Worm (Caenorhabditis elegans) whole organism, mixed stage, embryonic: ENCODE results near the gene F07F6.1.

ENCODE experiments used
- ceh-83 ChIP-seq: fragments of 200-800 bp; sonication (Bioruptor generic); optimal IDR thresholded peaks from 2 replicates; lab custom pipeline; 2018; ENCODE audit warnings: mild to moderate bottlenecking, missing genetic modification characterization, missing compliant biosample characterization
- elt-3 ChIP-seq: fragments of 150-350 bp; optimal IDR thresholded peaks from 2 replicates; lab custom pipeline; 2014; ENCODE audit warnings: missing biosample characterization, missing genetic modification characterization
- flh-1 ChIP-seq: fragments of 200-800 bp; sonication (Bioruptor generic); optimal IDR thresholded peaks from 2 replicates; lab custom pipeline; 2018; ENCODE audit warnings: mild to moderate bottlenecking, missing genetic modification characterization, moderate library complexity, missing compliant biosample characterization
- lin-13 ChIP-seq: fragments of 150-350 bp; optimal IDR thresholded peaks from 2 replicates; lab custom pipeline; 2014; ENCODE audit warnings: missing biosample characterization, missing genetic modification characterization
- lsy-2 ChIP-seq: fragments of 150-350 bp; optimal IDR thresholded peaks from 2 replicates; lab custom pipeline; 2014; ENCODE audit warnings: missing biosample characterization, missing genetic modification characterization
- mep-1 ChIP-seq: fragments of 150-350 bp; optimal IDR thresholded peaks from 2 replicates; lab custom pipeline; 2017; ENCODE audit warnings: missing biosample characterization, missing genetic modification reagents, missing genetic modification characterization, inconsistent platforms
- nhr-12 ChIP-seq: fragments of 150-350 bp; optimal IDR thresholded peaks from 2 replicates; lab custom pipeline; 2014; ENCODE audit warnings: missing biosample characterization, missing genetic modification characterization
- nhr-237 ChIP-seq: fragments of 150-350 bp; optimal IDR thresholded peaks from 2 replicates; lab custom pipeline; 2014; ENCODE audit warnings: missing biosample characterization, missing genetic modification characterization
- nhr-28 ChIP-seq: fragments of 150-350 bp; optimal IDR thresholded peaks from 2 replicates; lab custom pipeline; 2014; ENCODE audit warnings: missing biosample characterization, missing genetic modification characterization
- snpc-4 ChIP-seq: fragments of 150-350 bp; optimal IDR thresholded peaks from 2 replicates; lab custom pipeline; 2014; ENCODE audit warnings: missing biosample characterization, missing genetic modification characterization
- unc-62 ChIP-seq: fragments of 150-350 bp; optimal IDR thresholded peaks from 2 replicates; lab custom pipeline; 2014; ENCODE audit warnings: missing biosample characterization, missing genetic modification reagents, missing genetic modification characterization

DNA sequence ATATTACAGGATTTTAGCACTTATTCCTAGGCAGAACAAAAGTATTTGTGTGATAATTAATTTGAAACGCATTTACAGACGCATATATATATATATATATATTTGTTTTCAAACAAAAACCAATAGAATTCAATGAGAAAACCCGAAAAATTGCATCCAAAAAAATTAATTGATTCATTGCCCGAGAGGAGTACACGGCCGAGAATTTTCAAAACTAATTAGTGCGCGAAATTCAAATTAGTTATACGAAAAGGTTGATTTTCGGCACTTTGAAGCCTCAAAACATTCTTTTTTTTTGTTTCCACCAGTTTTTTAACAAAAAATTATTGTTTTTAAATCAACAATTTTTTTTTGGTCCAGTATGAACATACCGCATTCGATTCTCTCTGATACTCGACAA lies 46.2 kb upstream of the F07F6.1 start:
- TF ChIP-seq elt-3 (tag; lab: Kevin White, UChicago) (no peak), snpc-4 (no peak), lin-13 (tag; lab: Kevin White, UChicago) (no peak), flh-1 (no peak), ceh-83 (GFP tag; lab: Kevin White, UChicago) (no peak), nhr-12 (tag; lab: Kevin White, UChicago) (no peak), mep-1 (no peak), lsy-2 (tag; lab: Kevin White, UChicago) (no peak), unc-62 (GFP tag; lab: Kevin White, UChicago) (no peak), nhr-237 (no peak), nhr-28 (tag; lab: Kevin White, UChicago) (no peak)
